Fruit fly (Drosophila melanogaster) whole organism, embryonic: ENCODE data around the gene CG9628.
A peak's percentile ranks its signal among the peaks of the same experiment; 100 is the strongest.

Experiments
- CG11093 ChIP-seq: fragments of 200-800 bp; sonication (Bioruptor generic); IDR thresholded peaks from 3 replicates; pipeline ENCODE4 v1.3.6; 2022; ENCODE audit warnings: missing biosample characterization, missing genetic modification characterization
- CG11560 ChIP-seq: fragments of 200-800 bp; sonication (Bioruptor generic); IDR thresholded peaks from 3 replicates; pipeline ENCODE4 v1.3.6; 2022; ENCODE audit warnings: missing biosample characterization, missing genetic modification characterization
- CG12744 ChIP-seq: fragments of 200-800 bp; sonication (Bioruptor generic); optimal IDR thresholded peaks from 2 replicates; lab custom pipeline; 2016; ENCODE audit warnings: missing biosample characterization, missing genetic modification characterization
- CG14667 ChIP-seq: fragments of 200-800 bp; sonication (Bioruptor generic); IDR thresholded peaks from 2 replicates; pipeline ENCODE4 v1.3.6; 2022; ENCODE audit warnings: missing biosample characterization, missing genetic modification characterization
- CG14965 ChIP-seq: fragments of 200-800 bp; sonication (Bioruptor generic); optimal IDR thresholded peaks from 2 replicates; lab custom pipeline; 2016; ENCODE audit warnings: missing biosample characterization, missing genetic modification characterization, borderline replicate concordance
- CG15696 ChIP-seq: fragments of 200-800 bp; sonication (Bioruptor generic); optimal IDR thresholded peaks from 2 replicates; lab custom pipeline; 2019; ENCODE audit warnings: missing biosample characterization, mild to moderate bottlenecking, missing genetic modification characterization, moderate library complexity
- CG16813 ChIP-seq: fragments of 200-800 bp; sonication (Bioruptor generic); IDR thresholded peaks from 3 replicates; pipeline ENCODE4 v1.3.6; 2022; ENCODE audit warnings: missing biosample characterization, missing genetic modification characterization; ENCODE audit not compliant: partially characterized antibody
- CG31388 ChIP-seq: fragments of 200-800 bp; sonication (Bioruptor generic); optimal IDR thresholded peaks from 2 replicates; lab custom pipeline; 2016; ENCODE audit warnings: missing biosample characterization, missing genetic modification characterization
- CG31441 ChIP-seq: fragments of 200-800 bp; sonication (Bioruptor generic); IDR thresholded peaks from 2 replicates; pipeline ENCODE4 v1.3.6; 2022; ENCODE audit warnings: missing biosample characterization, missing genetic modification characterization
- CG32767 ChIP-seq: fragments of 200-800 bp; sonication (Bioruptor generic); IDR thresholded peaks from 2 replicates; pipeline ENCODE4 v1.3.6; 2022; ENCODE audit warnings: missing biosample characterization, missing genetic modification characterization
- CG6689 ChIP-seq: fragments of 200-800 bp; sonication (Bioruptor generic); IDR thresholded peaks from 2 replicates; pipeline ENCODE4 v1.3.6; 2022; ENCODE audit warnings: missing biosample characterization, missing genetic modification characterization
- CG6765 ChIP-seq: fragments of 200-800 bp; sonication (Bioruptor generic); optimal IDR thresholded peaks from 3 replicates; lab custom pipeline; 2017; ENCODE audit warnings: missing biosample characterization, mild to moderate bottlenecking, missing genetic modification characterization
- CG6791 ChIP-seq: fragments of 200-800 bp; sonication (Bioruptor generic); IDR thresholded peaks from 3 replicates; pipeline ENCODE4 v1.3.6; 2022; ENCODE audit warnings: missing biosample characterization, missing genetic modification characterization; ENCODE audit not compliant: partially characterized antibody
- CG7372 ChIP-seq: fragments of 200-800 bp; sonication (Bioruptor generic); IDR thresholded peaks from 2 replicates; pipeline ENCODE4 v1.3.6; 2022; ENCODE audit warnings: missing biosample characterization, missing genetic modification characterization
- CG7786 ChIP-seq: fragments of 200-800 bp; sonication (Bioruptor generic); optimal IDR thresholded peaks from 2 replicates; lab custom pipeline; 2016; ENCODE audit warnings: missing biosample characterization, missing genetic modification characterization
- CG8924 ChIP-seq: fragments of 200-800 bp; optimal IDR thresholded peaks from 3 replicates; lab custom pipeline; 2019; ENCODE audit warnings: missing biosample characterization, mild to moderate bottlenecking, missing genetic modification characterization, moderate library complexity
- D ChIP-seq, 2 experiments: fragments of 200-800 bp in 1 of 2; fragments of >200 bp in 1 of 2; sonication (Bioruptor generic) in 1 of 2; optimal IDR thresholded peaks; 2 replicates in 1 of 2; 3 replicates in 1 of 2; lab custom pipeline; 2017; ENCODE audit warnings: mild to moderate bottlenecking in 1 of 2, missing biosample characterization in 1 of 2, missing genetic modification characterization in 1 of 2, missing genetic modification reagents in 1 of 2
- D19B ChIP-seq: fragments of 200-800 bp; sonication (Bioruptor generic); optimal IDR thresholded peaks from 2 replicates; lab custom pipeline; 2017; ENCODE audit warnings: missing biosample characterization, mild to moderate bottlenecking, missing genetic modification characterization
- Dref ChIP-seq: fragments of 200-800 bp; sonication (Bioruptor generic); IDR thresholded peaks from 2 replicates; pipeline ENCODE4 v1.3.6; 2022; ENCODE audit warnings: missing biosample characterization, missing genetic modification characterization
- H15 ChIP-seq: fragments of 200-800 bp; sonication (Bioruptor generic); IDR thresholded peaks from 3 replicates; pipeline ENCODE4 v1.3.6; 2022; ENCODE audit warnings: missing biosample characterization, missing genetic modification characterization
- HmgD ChIP-seq: fragments of 200-800 bp; sonication (Bioruptor generic); optimal IDR thresholded peaks from 3 replicates; lab custom pipeline; 2016; ENCODE audit warnings: missing biosample characterization, missing genetic modification characterization
- NfI ChIP-seq: fragments of 200-800 bp; sonication (Bioruptor generic); optimal IDR thresholded peaks from 3 replicates; lab custom pipeline; 2018; ENCODE audit warnings: missing biosample characterization, mild to moderate bottlenecking, missing genetic modification characterization, moderate library complexity
- PHDP ChIP-seq: fragments of 200-800 bp; sonication (Bioruptor generic); optimal IDR thresholded peaks from 3 replicates; lab custom pipeline; 2018; ENCODE audit warnings: missing biosample characterization, mild to moderate bottlenecking, missing genetic modification characterization, moderate library complexity
- Pdp1 ChIP-seq, 2 experiments: fragments of 200-800 bp; sonication (Bioruptor generic); optimal IDR thresholded peaks; 3 replicates each; lab custom pipeline; 2016; ENCODE audit warnings: missing biosample characterization in 2 of 2, missing genetic modification characterization in 2 of 2, mild to moderate bottlenecking in 1 of 2, moderate library complexity in 1 of 2
- Rfx ChIP-seq: fragments of 200-800 bp; sonication (Bioruptor generic); IDR thresholded peaks from 2 replicates; pipeline ENCODE4 v1.3.6; 2022; ENCODE audit warnings: missing biosample characterization, missing genetic modification characterization
- Ssrp ChIP-seq: fragments of 200-800 bp; sonication (Bioruptor generic); optimal IDR thresholded peaks from 2 replicates; lab custom pipeline; 2018; ENCODE audit warnings: missing biosample characterization, mild to moderate bottlenecking, missing genetic modification characterization, moderate library complexity
- abd-A ChIP-seq: fragments of 200-800 bp; sonication (Bioruptor generic); optimal IDR thresholded peaks from 3 replicates; lab custom pipeline; 2019; ENCODE audit warnings: missing biosample characterization, mild to moderate bottlenecking, missing genetic modification characterization, moderate library complexity
- ara ChIP-seq: fragments of 200-800 bp; sonication (Bioruptor generic); IDR thresholded peaks from 2 replicates; pipeline ENCODE4 v1.3.6; 2022; ENCODE audit warnings: missing biosample characterization, missing genetic modification characterization
- bowl ChIP-seq: fragments of 200-800 bp; sonication (Bioruptor generic); IDR thresholded peaks from 2 replicates; pipeline ENCODE4 v1.3.6; 2022; ENCODE audit warnings: missing biosample characterization, missing genetic modification characterization
- btn ChIP-seq: fragments of 200-800 bp; sonication (Bioruptor generic); optimal IDR thresholded peaks from 2 replicates; lab custom pipeline; 2016; ENCODE audit warnings: missing biosample characterization, missing genetic modification characterization
- chm ChIP-seq: fragments of 200-800 bp; sonication (Bioruptor generic); IDR thresholded peaks from 2 replicates; pipeline ENCODE4 v1.3.6; 2022; ENCODE audit warnings: missing biosample characterization, missing genetic modification characterization
- chn ChIP-seq: fragments of 200-800 bp; sonication (Bioruptor generic); optimal IDR thresholded peaks from 2 replicates; lab custom pipeline; 2016; ENCODE audit warnings: missing biosample characterization, missing genetic modification characterization
- gem ChIP-seq: fragments of 200-800 bp; sonication (Bioruptor generic); optimal IDR thresholded peaks from 2 replicates; lab custom pipeline; 2019; ENCODE audit warnings: missing biosample characterization, mild to moderate bottlenecking, missing genetic modification characterization, moderate library complexity
- grau ChIP-seq: fragments of 200-800 bp; optimal IDR thresholded peaks from 3 replicates; lab custom pipeline; 2019; ENCODE audit warnings: missing biosample characterization, mild to moderate bottlenecking, missing genetic modification characterization, moderate library complexity
- gsb-n ChIP-seq: fragments of 200-800 bp; sonication (Bioruptor generic); optimal IDR thresholded peaks from 3 replicates; lab custom pipeline; 2018; ENCODE audit warnings: missing biosample characterization, mild to moderate bottlenecking, missing genetic modification characterization
- jigr1 ChIP-seq: fragments of 200-800 bp; sonication (Bioruptor generic); IDR thresholded peaks from 3 replicates; pipeline ENCODE4 v1.3.6; 2022; ENCODE audit warnings: missing biosample characterization, missing genetic modification characterization
- lov ChIP-seq, 2 experiments: fragments of 200-800 bp in 1 of 2; fragments of >200 bp in 1 of 2; sonication (Bioruptor generic) in 1 of 2; IDR thresholded peaks in 1 of 2; optimal IDR thresholded peaks in 1 of 2; 2 replicates in 1 of 2; 3 replicates in 1 of 2; pipeline versions ENCODE4 v1.3.6 to Lab custom; 2017 to 2022; ENCODE audit warnings: missing biosample characterization in 1 of 2, missing genetic modification characterization in 1 of 2
- luna ChIP-seq: fragments of 200-800 bp; sonication (Bioruptor generic); optimal IDR thresholded peaks from 2 replicates; lab custom pipeline; 2016; ENCODE audit warnings: missing biosample characterization, missing genetic modification characterization
- onecut ChIP-seq: fragments of 200-800 bp; sonication (Bioruptor generic); IDR thresholded peaks from 2 replicates; pipeline ENCODE4 v1.3.6; 2022; ENCODE audit warnings: missing biosample characterization, missing genetic modification characterization
- org-1 ChIP-seq: fragments of 200-800 bp; sonication (Bioruptor generic); optimal IDR thresholded peaks from 2 replicates; lab custom pipeline; 2017; ENCODE audit warnings: missing biosample characterization, missing genetic modification characterization
- otp ChIP-seq: fragments of 200-800 bp; sonication (Bioruptor generic); IDR thresholded peaks from 3 replicates; pipeline ENCODE4, ENCODE4 v1.3.6; 2022; ENCODE audit warnings: missing biosample characterization, missing genetic modification characterization
- pb ChIP-seq: fragments of 200-800 bp; sonication (Bioruptor generic); optimal IDR thresholded peaks from 3 replicates; lab custom pipeline; 2016; ENCODE audit warnings: missing biosample characterization, missing genetic modification characterization
- pita ChIP-seq: fragments of 200-800 bp; sonication (Bioruptor generic); optimal IDR thresholded peaks from 2 replicates; lab custom pipeline; 2017; ENCODE audit warnings: missing biosample characterization, mild to moderate bottlenecking, missing genetic modification characterization
- salm ChIP-seq: fragments of 200-800 bp; sonication (Bioruptor generic); optimal IDR thresholded peaks from 2 replicates; lab custom pipeline; 2018; ENCODE audit warnings: missing biosample characterization, mild to moderate bottlenecking, missing genetic modification characterization
- schlank ChIP-seq: fragments of 200-800 bp; sonication (Bioruptor generic); optimal IDR thresholded peaks from 2 replicates; lab custom pipeline; 2018; ENCODE audit warnings: missing biosample characterization, mild to moderate bottlenecking, missing genetic modification characterization
- sisA ChIP-seq: fragments of 200-800 bp; sonication (Bioruptor generic); IDR thresholded peaks from 2 replicates; pipeline ENCODE4 v1.3.6; 2022; ENCODE audit warnings: missing biosample characterization, missing genetic modification characterization
- tup ChIP-seq: fragments of 200-800 bp; sonication (Bioruptor generic); optimal IDR thresholded peaks from 2 replicates; lab custom pipeline; 2016; ENCODE audit warnings: missing biosample characterization, mild to moderate bottlenecking, missing genetic modification characterization, moderate library complexity
- usp ChIP-seq: fragments of >200 bp; optimal IDR thresholded peaks from 2 replicates; lab custom pipeline; 2017; ENCODE audit warnings: missing biosample characterization, missing genetic modification characterization
- vnd ChIP-seq: fragments of 200-800 bp; sonication (Bioruptor generic); IDR thresholded peaks from 3 replicates; pipeline ENCODE4 v1.3.6; 2022; ENCODE audit warnings: missing biosample characterization, missing genetic modification characterization; ENCODE audit not compliant: partially characterized antibody
- wor ChIP-seq: fragments of 200-800 bp; sonication (Bioruptor generic); IDR thresholded peaks from 2 replicates; pipeline ENCODE4 v1.3.6; 2022; ENCODE audit warnings: missing biosample characterization, missing genetic modification characterization
- zf30C ChIP-seq: fragments of 200-800 bp; sonication (Bioruptor generic); optimal IDR thresholded peaks from 3 replicates; lab custom pipeline; 2018; ENCODE audit warnings: missing biosample characterization, mild to moderate bottlenecking, missing genetic modification characterization

The CG9628 gene

DNA sequence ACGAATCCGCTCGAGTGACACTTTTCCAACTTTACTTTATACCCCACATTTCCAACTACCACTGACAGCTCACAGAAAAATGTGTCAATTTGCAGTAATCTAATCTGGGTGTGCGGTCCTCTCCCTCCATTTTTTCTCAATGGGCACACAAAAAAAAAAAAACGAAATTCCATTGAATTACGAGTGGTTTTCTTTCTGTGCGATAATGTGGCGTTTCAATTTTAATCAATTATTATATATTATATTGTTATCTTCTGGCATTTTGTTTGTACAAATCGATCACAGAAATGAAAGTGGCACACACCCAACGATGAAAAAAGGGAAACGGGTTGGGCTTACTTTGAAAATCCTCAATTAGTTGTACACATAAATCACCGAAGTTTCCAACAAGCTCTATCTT lies 27.8 kb downstream of the CG9628 start (continued):
- TF ChIP-seq Rfx (GFP tag; lab: Robert Waterston, UW) (no peak), zf30C (GFP tag; lab: Kevin White, UChicago) (no peak), CG12744 (GFP tag; lab: Kevin White, UChicago) (no peak), CG32767 (GFP tag; lab: Robert Waterston, UW) (no peak), onecut (GFP tag; lab: Robert Waterston, UW) (no peak), jigr1 (no peak), chn (GFP tag; lab: Kevin White, UChicago) (no peak), CG16813 (GFP tag; lab: Robert Waterston, UW) (no peak), schlank (tag; lab: Kevin White, UChicago) (no peak), gsb-n (tag; lab: Kevin White, UChicago) (no peak), CG31441 (GFP tag; lab: Robert Waterston, UW) (peak; percentile 16; the same call in 1 of the 2 replicates), CG6791 (GFP tag; lab: Robert Waterston, UW) (no peak), D19B (GFP tag; lab: Kevin White, UChicago) (no peak), bowl (GFP tag; lab: Robert Waterston, UW) (no peak), chm (GFP tag; lab: Robert Waterston, UW) (no peak), salm (tag; lab: Kevin White, UChicago) (peak; percentile 56), CG8924 (tag; lab: Kevin White, UChicago) (no peak), btn (GFP tag; lab: Kevin White, UChicago) (no peak), usp (GFP tag; lab: Kevin White, UChicago) (no peak), Dref (GFP tag; lab: Robert Waterston, UW) (no peak), CG15696 (no peak), pb (GFP tag; lab: Kevin White, UChicago) (no peak), H15 (GFP tag; lab: Robert Waterston, UW) (no peak), D (optimal IDR thresholded peaks at IDR 0.05; lab: Kevin White, UChicago) (no peak), D (GFP tag; optimal IDR thresholded peaks at IDR 0.05; lab: Kevin White, UChicago) (no peak), otp (no peak), CG7372 (no peak), ara (GFP tag; lab: Robert Waterston, UW) (no peak), CG6765 (GFP tag; lab: Kevin White, UChicago) (no peak), lov (optimal IDR thresholded peaks at IDR 0.05; lab: Kevin White, UChicago) (no peak), lov (GFP tag; IDR thresholded peaks at IDR 0.05; lab: Robert Waterston, UW) (no peak), vnd (GFP tag; lab: Robert Waterston, UW) (peak; percentile 37; the same call in 1 of the 3 replicates), grau (tag; lab: Kevin White, UChicago) (no peak), CG11560 (tag; lab: Robert Waterston, UW) (no peak), PHDP (tag; lab: Kevin White, UChicago) (peak; percentile 13), CG7786 (GFP tag; lab: Kevin White, UChicago) (no peak), abd-A (tag; lab: Kevin White, UChicago) (no peak), Pdp1 (GFP tag; optimal IDR thresholded peaks at IDR 0.05; lab: Kevin White, UChicago) (peak in 1 of 2 experiments; percentile 18), CG14667 (GFP tag; lab: Robert Waterston, UW) (no peak), Ssrp (tag; lab: Kevin White, UChicago) (no peak), org-1 (GFP tag; lab: Kevin White, UChicago) (no peak), tup (GFP tag; lab: Kevin White, UChicago) (no peak), gem (tag; lab: Kevin White, UChicago) (no peak), CG6689 (GFP tag; lab: Robert Waterston, UW) (no peak), pita (GFP tag; lab: Kevin White, UChicago) (no peak), CG14965 (GFP tag; lab: Kevin White, UChicago) (no peak), NfI (GFP tag; lab: Kevin White, UChicago) (no peak), HmgD (no peak), wor (no peak), CG11093 (GFP tag; lab: Robert Waterston, UW) (no peak), CG31388 (GFP tag; lab: Kevin White, UChicago) (no peak), luna (GFP tag; lab: Kevin White, UChicago) (no peak), sisA (GFP tag; lab: Robert Waterston, UW) (no peak)
